Fruit fly (Drosophila melanogaster) whole organism, embryonic: ENCODE measurements around the gene CG31957.

Experiments
- Bgb ChIP-seq: fragments of 200-800 bp; sonication (Bioruptor generic); IDR thresholded peaks from 2 replicates; pipeline ENCODE4 v1.3.6; 2022; ENCODE audit warnings: missing biosample characterization, missing genetic modification characterization; ENCODE audit not compliant: partially characterized antibody
- CG11093 ChIP-seq: fragments of 200-800 bp; sonication (Bioruptor generic); IDR thresholded peaks from 3 replicates; pipeline ENCODE4 v1.3.6; 2022; ENCODE audit warnings: missing biosample characterization, missing genetic modification characterization
- CG12071 ChIP-seq: fragments of 200-800 bp; sonication (Bioruptor generic); optimal IDR thresholded peaks from 3 replicates; lab custom pipeline; 2018; ENCODE audit warnings: missing biosample characterization, mild to moderate bottlenecking, missing genetic modification characterization
- CG12299 ChIP-seq: fragments of 200-800 bp; sonication (Bioruptor generic); optimal IDR thresholded peaks from 2 replicates; lab custom pipeline; 2018; ENCODE audit warnings: missing biosample characterization, mild to moderate bottlenecking, missing genetic modification characterization
- CG2199 ChIP-seq: fragments of 200-800 bp; sonication (Bioruptor generic); IDR thresholded peaks from 3 replicates; pipeline ENCODE4 v1.3.6; 2022; ENCODE audit warnings: missing biosample characterization, missing genetic modification characterization
- CG5245 ChIP-seq: fragments of 200-800 bp; sonication (Bioruptor generic); optimal IDR thresholded peaks from 3 replicates; lab custom pipeline; 2016; ENCODE audit warnings: missing biosample characterization, missing genetic modification characterization
- CG6854 ChIP-seq: fragments of 200-800 bp; sonication (Bioruptor generic); optimal IDR thresholded peaks from 3 replicates; lab custom pipeline; 2017; ENCODE audit warnings: missing biosample characterization, mild to moderate bottlenecking, missing genetic modification characterization
- CG8765 ChIP-seq: fragments of 200-800 bp; sonication (Bioruptor generic); IDR thresholded peaks from 2 replicates; pipeline ENCODE4 v1.3.6; 2022; ENCODE audit warnings: missing biosample characterization, missing genetic modification characterization
- D19B ChIP-seq: fragments of 200-800 bp; sonication (Bioruptor generic); optimal IDR thresholded peaks from 2 replicates; lab custom pipeline; 2017; ENCODE audit warnings: missing biosample characterization, mild to moderate bottlenecking, missing genetic modification characterization
- Deaf1 ChIP-seq: fragments of 200-800 bp; optimal IDR thresholded peaks from 3 replicates; lab custom pipeline; 2019; ENCODE audit warnings: missing biosample characterization, mild to moderate bottlenecking, missing genetic modification characterization, moderate library complexity
- Dip3 ChIP-seq: fragments of 200-800 bp; sonication (Bioruptor generic); optimal IDR thresholded peaks from 3 replicates; lab custom pipeline; 2016; ENCODE audit warnings: missing biosample characterization, missing genetic modification characterization
- H15 ChIP-seq: fragments of 200-800 bp; sonication (Bioruptor generic); IDR thresholded peaks from 3 replicates; pipeline ENCODE4 v1.3.6; 2022; ENCODE audit warnings: missing biosample characterization, missing genetic modification characterization
- HLHmδ ChIP-seq: fragments of 200-800 bp; sonication (Bioruptor generic); optimal IDR thresholded peaks from 2 replicates; lab custom pipeline; 2018; ENCODE audit warnings: missing biosample characterization, mild to moderate bottlenecking, missing genetic modification characterization, moderate library complexity
- Hey ChIP-seq: fragments of 200-800 bp; sonication (Bioruptor generic); optimal IDR thresholded peaks from 3 replicates; lab custom pipeline; 2018; ENCODE audit warnings: missing biosample characterization, mild to moderate bottlenecking, missing genetic modification characterization
- Hr39 ChIP-seq: fragments of >200 bp; optimal IDR thresholded peaks from 2 replicates; lab custom pipeline; 2017
- Jarid2 ChIP-seq: fragments of 200-800 bp; sonication (Bioruptor generic); optimal IDR thresholded peaks from 3 replicates; lab custom pipeline; 2017; ENCODE audit warnings: mild to moderate bottlenecking, missing biosample characterization, missing genetic modification reagents, missing genetic modification characterization
- MTF-1 ChIP-seq: fragments of 200-800 bp; sonication (Bioruptor generic); optimal IDR thresholded peaks from 2 replicates; lab custom pipeline; 2018; ENCODE audit warnings: missing biosample characterization, mild to moderate bottlenecking, missing genetic modification characterization, borderline replicate concordance
- NFAT ChIP-seq: fragments of 200-800 bp; sonication (Bioruptor generic); IDR thresholded peaks from 2 replicates; pipeline ENCODE4 v1.3.6; 2022; ENCODE audit warnings: missing biosample characterization, missing genetic modification characterization
- Oaz ChIP-seq: fragments of 200-800 bp; sonication (Bioruptor generic); IDR thresholded peaks from 2 replicates; pipeline ENCODE4 v1.3.6; 2022; ENCODE audit warnings: missing biosample characterization, missing genetic modification characterization
- Oli ChIP-seq: fragments of 200-800 bp; sonication (Bioruptor generic); optimal IDR thresholded peaks from 2 replicates; lab custom pipeline; 2018; ENCODE audit warnings: missing biosample characterization, mild to moderate bottlenecking, missing genetic modification characterization, moderate library complexity
- Opbp ChIP-seq: fragments of 200-800 bp; sonication (Bioruptor generic); IDR thresholded peaks from 3 replicates; pipeline ENCODE4 v1.3.6; 2022; ENCODE audit warnings: missing biosample characterization, missing genetic modification characterization; ENCODE audit not compliant: partially characterized antibody
- Optix ChIP-seq: fragments of 200-800 bp; sonication (Bioruptor generic); IDR thresholded peaks from 3 replicates; pipeline ENCODE4 v1.3.6; 2022; ENCODE audit warnings: missing biosample characterization, missing genetic modification characterization
- Stat92E ChIP-seq, 3 experiments: fragments of >200 bp in 2 of 3; fragments of 200-800 bp in 1 of 3; sonication (Bioruptor generic) in 1 of 3; optimal IDR thresholded peaks; 2 replicates each; lab custom pipeline; 2017 to 2019; ENCODE audit warnings: missing biosample characterization in 3 of 3, missing genetic modification characterization in 3 of 3, mild to moderate bottlenecking in 1 of 3, moderate library complexity in 1 of 3
- Trl ChIP-seq, 3 experiments: fragments of >200 bp in 2 of 3; fragments of 200-800 bp in 1 of 3; sonication (Bioruptor generic) in 1 of 3; optimal IDR thresholded peaks; 2 replicates in 1 of 3; 3 replicates in 2 of 3; lab custom pipeline; 2016 to 2017; ENCODE audit warnings: missing biosample characterization in 1 of 3, missing genetic modification characterization in 1 of 3
- Xrp1 ChIP-seq: fragments of 200-800 bp; sonication (Bioruptor generic); IDR thresholded peaks from 2 replicates; pipeline ENCODE4 v1.3.6; 2022; ENCODE audit warnings: missing biosample characterization, missing genetic modification characterization
- ab ChIP-seq: fragments of 200-800 bp; sonication (Bioruptor generic); optimal IDR thresholded peaks from 2 replicates; lab custom pipeline; 2016; ENCODE audit warnings: missing biosample characterization, missing genetic modification characterization
- amos ChIP-seq: fragments of 200-800 bp; sonication (Bioruptor generic); IDR thresholded peaks from 2 replicates; pipeline ENCODE4 v1.3.6; 2022; ENCODE audit warnings: missing biosample characterization, missing genetic modification characterization; ENCODE audit not compliant: partially characterized antibody
- ash1 ChIP-seq: fragments of 200-800 bp; sonication (Bioruptor generic); optimal IDR thresholded peaks from 2 replicates; lab custom pipeline; 2018; ENCODE audit warnings: missing biosample characterization, mild to moderate bottlenecking, missing genetic modification characterization
- bbx ChIP-seq: fragments of 200-800 bp; sonication (Bioruptor generic); IDR thresholded peaks from 2 replicates; pipeline ENCODE4 v1.3.6; 2022; ENCODE audit warnings: missing biosample characterization, missing genetic modification characterization; ENCODE audit not compliant: partially characterized antibody
- bcd ChIP-seq: fragments of 200-800 bp; sonication (Bioruptor generic); optimal IDR thresholded peaks from 2 replicates; lab custom pipeline; 2017; ENCODE audit warnings: missing biosample characterization, mild to moderate bottlenecking, missing genetic modification characterization
- crol ChIP-seq: fragments of 200-800 bp; sonication (Bioruptor generic); IDR thresholded peaks from 2 replicates; pipeline ENCODE4 v1.3.6; 2022; ENCODE audit warnings: missing biosample characterization, missing genetic modification characterization
- da ChIP-seq: fragments of 200-800 bp; sonication (Bioruptor generic); optimal IDR thresholded peaks from 2 replicates; lab custom pipeline; 2016; ENCODE audit warnings: missing biosample characterization, missing genetic modification characterization
- ems ChIP-seq: fragments of 200-800 bp; sonication (Bioruptor generic); optimal IDR thresholded peaks from 3 replicates; lab custom pipeline; 2016; ENCODE audit warnings: missing biosample characterization, missing genetic modification characterization
- ftz-f1 ChIP-seq: fragments of 200-800 bp; sonication (Bioruptor generic); optimal IDR thresholded peaks from 2 replicates; lab custom pipeline; 2016; ENCODE audit warnings: missing biosample characterization, missing genetic modification characterization
- fu2 ChIP-seq: fragments of 200-800 bp; sonication (Bioruptor generic); optimal IDR thresholded peaks from 2 replicates; lab custom pipeline; 2016; ENCODE audit warnings: missing biosample characterization, missing genetic modification characterization
- gfzf ChIP-seq: fragments of 200-800 bp; sonication (Bioruptor generic); optimal IDR thresholded peaks from 2 replicates; lab custom pipeline; 2016; ENCODE audit warnings: missing biosample characterization, mild to moderate bottlenecking, missing genetic modification characterization, moderate library complexity
- gsb ChIP-seq: fragments of 200-800 bp; sonication (Bioruptor generic); IDR thresholded peaks from 2 replicates; pipeline ENCODE4 v1.3.6; 2022; ENCODE audit warnings: missing biosample characterization, missing genetic modification characterization
- lola ChIP-seq, 3 experiments: fragments of >200 bp in 2 of 3; fragments of 200-800 bp in 1 of 3; sonication (Bioruptor generic) in 1 of 3; optimal IDR thresholded peaks; 2 replicates each; lab custom pipeline; 2017 to 2019; ENCODE audit warnings: missing biosample characterization in 3 of 3, missing genetic modification characterization in 3 of 3, mild to moderate bottlenecking in 1 of 3, moderate library complexity in 1 of 3
- oc ChIP-seq: fragments of 200-800 bp; sonication (Bioruptor generic); optimal IDR thresholded peaks from 2 replicates; lab custom pipeline; 2018; ENCODE audit warnings: missing biosample characterization, mild to moderate bottlenecking, missing genetic modification characterization, moderate library complexity
- odd ChIP-seq: fragments of 200-800 bp; sonication (Bioruptor generic); optimal IDR thresholded peaks from 2 replicates; lab custom pipeline; 2017; ENCODE audit warnings: missing biosample characterization, mild to moderate bottlenecking, missing genetic modification characterization
- pho ChIP-seq: fragments of 200-800 bp; sonication (Bioruptor generic); optimal IDR thresholded peaks from 2 replicates; lab custom pipeline; 2016; ENCODE audit warnings: missing biosample characterization, missing genetic modification characterization
- phol ChIP-seq: fragments of 200-800 bp; sonication (Bioruptor generic); optimal IDR thresholded peaks from 3 replicates; lab custom pipeline; 2018; ENCODE audit warnings: missing biosample characterization, mild to moderate bottlenecking, missing genetic modification characterization, moderate library complexity
- ro ChIP-seq: fragments of 200-800 bp; sonication (Bioruptor generic); IDR thresholded peaks from 2 replicates; pipeline ENCODE4 v1.3.6; 2022; ENCODE audit warnings: missing biosample characterization, missing genetic modification characterization
- schlank ChIP-seq: fragments of 200-800 bp; sonication (Bioruptor generic); optimal IDR thresholded peaks from 2 replicates; lab custom pipeline; 2018; ENCODE audit warnings: missing biosample characterization, mild to moderate bottlenecking, missing genetic modification characterization
- sens ChIP-seq: fragments of 200-800 bp; sonication (Bioruptor generic); peaks from one replicate; lab custom pipeline; 2016; ENCODE audit warnings: missing biosample characterization, missing genetic modification characterization
- sima ChIP-seq: fragments of 200-800 bp; sonication (Bioruptor generic); optimal IDR thresholded peaks from 2 replicates; lab custom pipeline; 2016; ENCODE audit warnings: missing biosample characterization, missing genetic modification characterization
- so ChIP-seq: fragments of 200-800 bp; sonication (Bioruptor generic); IDR thresholded peaks from 3 replicates; pipeline ENCODE4 v1.3.6; 2022; ENCODE audit warnings: missing biosample characterization, missing genetic modification characterization
- sqz ChIP-seq: fragments of 200-800 bp; sonication (Bioruptor generic); optimal IDR thresholded peaks from 3 replicates; lab custom pipeline; 2018; ENCODE audit warnings: missing biosample characterization, mild to moderate bottlenecking, missing genetic modification characterization
- stc ChIP-seq: fragments of 200-800 bp; sonication (Bioruptor generic); IDR thresholded peaks from 2 replicates; pipeline ENCODE4 v1.3.6; 2022; ENCODE audit warnings: missing biosample characterization, missing genetic modification characterization
- wor ChIP-seq: fragments of 200-800 bp; sonication (Bioruptor generic); IDR thresholded peaks from 2 replicates; pipeline ENCODE4 v1.3.6; 2022; ENCODE audit warnings: missing biosample characterization, missing genetic modification characterization
- zf30C ChIP-seq: fragments of 200-800 bp; sonication (Bioruptor generic); optimal IDR thresholded peaks from 3 replicates; lab custom pipeline; 2018; ENCODE audit warnings: missing biosample characterization, mild to moderate bottlenecking, missing genetic modification characterization

Gene CG31957

dm6 chr2L:3825413-3825812 is 46.8 kb downstream of the CG31957 start, which contains the start of gene slp1 (continued):
- TF ChIP-seq CG6854 (GFP tag; lab: Kevin White, UChicago): no peak
- no peak for TF ChIP-seq H15 (GFP tag; lab: Robert Waterston, UW)
- no peak for TF ChIP-seq gfzf (GFP tag; lab: Kevin White, UChicago)
- no peak for TF ChIP-seq CG12299 (tag; lab: Kevin White, UChicago)
- TF ChIP-seq Dip3: no peak
- TF ChIP-seq ems (GFP tag; lab: Kevin White, UChicago): no peak
- TF ChIP-seq CG12071 (GFP tag; lab: Kevin White, UChicago): peak; percentile 5
- no peak for TF ChIP-seq lola (GFP tag; optimal IDR thresholded peaks at IDR 0.05; lab: Kevin White, UChicago)
- TF ChIP-seq Stat92E (GFP tag; optimal IDR thresholded peaks at IDR 0.05; lab: Kevin White, UChicago): peak in 1 of 3 experiments; percentile 8
- no peak for TF ChIP-seq gsb (GFP tag; lab: Robert Waterston, UW)
- TF ChIP-seq D19B: no peak
- no peak for TF ChIP-seq da
- no peak for TF ChIP-seq bcd (GFP tag; lab: Kevin White, UChicago)
- TF ChIP-seq Hey (tag; lab: Kevin White, UChicago): no peak
- peak in 1 of 2 experiments; percentile 30 for TF ChIP-seq Trl (optimal IDR thresholded peaks at IDR 0.05; lab: Kevin White, UChicago)
- TF ChIP-seq Trl (GFP tag; optimal IDR thresholded peaks at IDR 0.05; lab: Kevin White, UChicago): no peak
- peak; percentile 65 for TF ChIP-seq sens (GFP tag; lab: Kevin White, UChicago)
- TF ChIP-seq fu2: no peak
- TF ChIP-seq amos (GFP tag; lab: Robert Waterston, UW): no peak
- no peak for TF ChIP-seq ab (GFP tag; lab: Kevin White, UChicago)
- TF ChIP-seq ro (GFP tag; lab: Robert Waterston, UW): no peak
- TF ChIP-seq CG11093 (GFP tag; lab: Robert Waterston, UW): no peak
- peak; percentile 94 for TF ChIP-seq Jarid2
- peak; percentile 0 for TF ChIP-seq phol (tag; lab: Kevin White, UChicago)
- no peak for TF ChIP-seq NFAT (GFP tag; lab: Robert Waterston, UW)
- TF ChIP-seq crol (GFP tag; lab: Robert Waterston, UW): peak; percentile 56; the same call in 1 of the 2 replicates
- no peak for TF ChIP-seq Oaz (GFP tag; lab: Robert Waterston, UW)
- peak; percentile 80 for TF ChIP-seq oc (tag; lab: Kevin White, UChicago)
- peak; percentile 34; the same call in 1 of the 2 replicates for TF ChIP-seq Bgb
- TF ChIP-seq HLHmδ (GFP tag; lab: Kevin White, UChicago): peak; percentile 13
- TF ChIP-seq Hr39 (lab: Kevin White, UChicago): no peak
- no peak for TF ChIP-seq schlank (tag; lab: Kevin White, UChicago)
- no peak; the same call in 1 of the 2 replicates for TF ChIP-seq stc
- TF ChIP-seq MTF-1 (GFP tag; lab: Kevin White, UChicago): no peak
- no peak for TF ChIP-seq Xrp1
- peak; percentile 51 for TF ChIP-seq ash1 (GFP tag; lab: Kevin White, UChicago)
- TF ChIP-seq Opbp: peak; percentile 55; the same call in 2 of the 3 replicates
- no peak for TF ChIP-seq CG5245 (GFP tag; lab: Kevin White, UChicago)
- TF ChIP-seq odd (GFP tag; lab: Kevin White, UChicago): no peak
- no peak for TF ChIP-seq Oli (tag; lab: Kevin White, UChicago)
- TF ChIP-seq CG8765 (GFP tag; lab: Robert Waterston, UW): 0 out of 2 replicates have a peak, but pooled peaks have one; percentile 7
- TF ChIP-seq Optix (GFP tag; lab: Robert Waterston, UW): no peak
- no peak for TF ChIP-seq pho
- no peak for TF ChIP-seq sima (GFP tag; lab: Kevin White, UChicago)
- peak; percentile 28; the same call in 1 of the 3 replicates for TF ChIP-seq so (GFP tag; lab: Robert Waterston, UW)
- peak; percentile 41; the same call in 1 of the 3 replicates for TF ChIP-seq CG2199 (GFP tag; lab: Robert Waterston, UW)
- TF ChIP-seq Deaf1 (tag; lab: Kevin White, UChicago): peak; percentile 95
- no peak for TF ChIP-seq sqz
- TF ChIP-seq wor (GFP tag; lab: Robert Waterston, UW): no peak
- TF ChIP-seq bbx: peak; percentile 38; the same call in 1 of the 2 replicates
- peak; percentile 16 for TF ChIP-seq zf30C (GFP tag; lab: Kevin White, UChicago)
- no peak for TF ChIP-seq ftz-f1
